Worm (Caenorhabditis elegans) whole organism, L2 larva: ENCODE data around the gene F56B3.2.

ENCODE experiments used
- C34F6.9 ChIP-seq: fragments of 150-350 bp; optimal IDR thresholded peaks from 2 replicates; lab custom pipeline; 2014; ENCODE audit warnings: missing biosample characterization, missing genetic modification characterization
- F13H6.1 ChIP-seq: sonication (generic microtip); optimal IDR thresholded peaks from 2 replicates; lab custom pipeline; 2016; ENCODE audit warnings: missing genetic modification characterization, missing compliant biosample characterization
- ZK546.5 ChIP-seq: sonication (generic microtip); optimal IDR thresholded peaks from 2 replicates; lab custom pipeline; 2017; ENCODE audit warnings: missing biosample characterization, missing genetic modification characterization
- aly-2 ChIP-seq: fragments of 150-350 bp; optimal IDR thresholded peaks from 2 replicates; lab custom pipeline; 2014; ENCODE audit warnings: missing biosample characterization, missing genetic modification characterization
- ama-1 ChIP-seq: fragments of 150-350 bp; optimal IDR thresholded peaks from 2 replicates; lab custom pipeline; 2018; ENCODE audit warnings: inconsistent platforms
- blmp-1 ChIP-seq: sonication (generic microtip); optimal IDR thresholded peaks from 2 replicates; lab custom pipeline; 2017; ENCODE audit warnings: missing genetic modification characterization, mild to moderate bottlenecking, missing compliant biosample characterization, antibody characterized with exemption, moderate library complexity; ENCODE audit not compliant: insufficient read depth
- crh-2 ChIP-seq: sonication (generic microtip); optimal IDR thresholded peaks from 2 replicates; lab custom pipeline; 2017; ENCODE audit warnings: missing biosample characterization, missing genetic modification characterization
- dmd-4 ChIP-seq: sonication (generic microtip); optimal IDR thresholded peaks from 2 replicates; lab custom pipeline; 2017; ENCODE audit warnings: missing biosample characterization, missing genetic modification characterization
- egl-27 ChIP-seq: sonication (generic microtip); optimal IDR thresholded peaks from 3 replicates; lab custom pipeline; 2017; ENCODE audit warnings: missing biosample characterization, missing genetic modification reagents, missing genetic modification characterization
- elt-1 ChIP-seq: fragments of 150-350 bp; optimal IDR thresholded peaks from 2 replicates; lab custom pipeline; 2014; ENCODE audit warnings: missing biosample characterization, missing genetic modification characterization
- elt-3 ChIP-seq: sonication (generic microtip); optimal IDR thresholded peaks from 2 replicates; lab custom pipeline; 2017; ENCODE audit warnings: missing biosample characterization, missing genetic modification characterization
- fos-1 ChIP-seq: fragments of 150-350 bp; optimal IDR thresholded peaks from 2 replicates; lab custom pipeline; 2014; ENCODE audit warnings: missing biosample characterization, missing genetic modification characterization
- lin-11 ChIP-seq: fragments of 150-350 bp; sonication (generic microtip); optimal IDR thresholded peaks from 2 replicates; lab custom pipeline; 2014; ENCODE audit warnings: missing biosample characterization, missing genetic modification characterization, inconsistent platforms, mixed read lengths
- lin-13 ChIP-seq: fragments of 150-350 bp; optimal IDR thresholded peaks from 2 replicates; lab custom pipeline; 2014; ENCODE audit warnings: missing biosample characterization, missing genetic modification reagents, missing genetic modification characterization
- lin-39 ChIP-seq: fragments of 150-350 bp; optimal IDR thresholded peaks from 2 replicates; lab custom pipeline; 2014; ENCODE audit warnings: missing biosample characterization, missing genetic modification reagents, missing genetic modification characterization
- mab-5 ChIP-seq: fragments of 150-350 bp; optimal IDR thresholded peaks from 2 replicates; lab custom pipeline; 2014; ENCODE audit warnings: missing biosample characterization, missing genetic modification characterization
- mdl-1 ChIP-seq, 2 experiments: fragments of 150-350 bp in 1 of 2; sonication (generic microtip) in 1 of 2; optimal IDR thresholded peaks; 2 replicates each; lab custom pipeline; 2017; ENCODE audit warnings: missing biosample characterization in 2 of 2, missing genetic modification characterization in 2 of 2
- nhr-11 ChIP-seq: fragments of 150-350 bp; optimal IDR thresholded peaks from 2 replicates; lab custom pipeline; 2014; ENCODE audit warnings: missing biosample characterization, missing genetic modification characterization
- nhr-129 ChIP-seq: fragments of 150-350 bp; optimal IDR thresholded peaks from 2 replicates; lab custom pipeline; 2014; ENCODE audit warnings: missing biosample characterization, missing genetic modification characterization
- nhr-21 ChIP-seq: fragments of 150-350 bp; optimal IDR thresholded peaks from 2 replicates; lab custom pipeline; 2014; ENCODE audit warnings: missing biosample characterization, missing genetic modification characterization
- nhr-6 ChIP-seq: fragments of 150-350 bp; optimal IDR thresholded peaks from 2 replicates; lab custom pipeline; 2014; ENCODE audit warnings: missing biosample characterization, missing genetic modification characterization
- sem-4 ChIP-seq: fragments of 150-350 bp; optimal IDR thresholded peaks from 2 replicates; lab custom pipeline; 2014; ENCODE audit warnings: missing biosample characterization, missing genetic modification reagents, missing genetic modification characterization
- skn-1 ChIP-seq: sonication (generic microtip); optimal IDR thresholded peaks from 2 replicates; lab custom pipeline; 2017; ENCODE audit warnings: missing biosample characterization, missing genetic modification characterization
- sma-3 ChIP-seq: sonication (generic microtip); optimal IDR thresholded peaks from 2 replicates; lab custom pipeline; 2016; ENCODE audit warnings: missing genetic modification reagents, missing genetic modification characterization, missing compliant biosample characterization
- sma-9 ChIP-seq, 2 experiments: fragments of 150-350 bp in 1 of 2; sonication (generic microtip) in 1 of 2; optimal IDR thresholded peaks; 2 replicates each; lab custom pipeline; 2014 to 2016; ENCODE audit warnings: missing genetic modification characterization in 2 of 2, mild to moderate bottlenecking in 1 of 2, missing biosample characterization in 1 of 2, missing compliant biosample characterization in 1 of 2, missing genetic modification reagents in 1 of 2, moderate library complexity in 1 of 2
- unc-39 ChIP-seq: fragments of 150-350 bp; optimal IDR thresholded peaks from 2 replicates; lab custom pipeline; 2014; ENCODE audit warnings: missing biosample characterization, missing genetic modification characterization
- unc-55 ChIP-seq: fragments of 150-350 bp; sonication (generic microtip); optimal IDR thresholded peaks from 3 replicates; lab custom pipeline; 2014; ENCODE audit warnings: missing biosample characterization, missing genetic modification reagents, missing genetic modification characterization
- zag-1 ChIP-seq: fragments of 150-350 bp; optimal IDR thresholded peaks from 2 replicates; lab custom pipeline; 2014; ENCODE audit warnings: missing biosample characterization, missing genetic modification characterization
- ztf-1 ChIP-seq: fragments of 200-800 bp; sonication (Bioruptor generic); conservative IDR thresholded peaks from 2 replicates; pipeline ENCODE4 v1.3.6; 2022; ENCODE audit warnings: missing genetic modification characterization, missing compliant biosample characterization
- ztf-4 ChIP-seq: fragments of 150-350 bp; optimal IDR thresholded peaks from 2 replicates; lab custom pipeline; 2014; ENCODE audit warnings: missing biosample characterization, missing genetic modification characterization

F56B3.2 gene

ce11 chrIV:749557-749956, 18.8 kb downstream of the F56B3.2 start:
- TF ChIP-seq blmp-1 (tag; lab: Kevin White, UChicago) (no peak), fos-1 (tag; lab: Kevin White, UChicago) (no peak), sma-9 (GFP tag; optimal IDR thresholded peaks at IDR 0.05; lab: Kevin White, UChicago) (no peak), sma-9 (tag; optimal IDR thresholded peaks at IDR 0.05; lab: Kevin White, UChicago) (no peak), elt-3 (no peak), nhr-11 (tag; lab: Kevin White, UChicago) (no peak), unc-39 (tag; lab: Kevin White, UChicago) (no peak), C34F6.9 (no peak)

ce11 chrIV:746333-746732, 22.1 kb downstream of the F56B3.2 start:
- TF ChIP-seq unc-39 (tag; lab: Kevin White, UChicago), result no peak
- TF ChIP-seq sma-9 (GFP tag; optimal IDR thresholded peaks at IDR 0.05; lab: Kevin White, UChicago), result peak; percentile 34
- TF ChIP-seq sma-9 (tag; optimal IDR thresholded peaks at IDR 0.05; lab: Kevin White, UChicago), result no peak
- TF ChIP-seq nhr-11 (tag; lab: Kevin White, UChicago), result no peak

DNA sequence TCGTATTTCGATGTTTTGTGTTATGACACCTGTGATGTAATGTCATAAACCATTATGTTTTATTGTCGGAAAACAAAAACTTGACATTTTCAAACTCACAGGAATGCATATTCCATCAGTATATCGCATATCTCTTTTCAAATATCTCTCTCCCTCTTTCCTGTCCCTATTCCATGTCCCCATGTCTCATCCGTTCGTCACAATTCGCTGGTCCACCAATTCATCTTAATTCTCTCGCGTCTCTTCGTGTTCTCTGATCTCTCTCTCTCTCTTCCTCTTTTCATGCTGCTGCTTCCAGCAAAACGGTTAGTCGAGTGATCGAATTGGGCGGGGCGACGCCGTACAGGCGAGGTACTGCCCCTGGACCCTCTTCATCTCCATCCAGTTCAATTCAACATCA, 26.6 kb downstream of the F56B3.2 start:
- TF ChIP-seq sem-4 (tag; lab: Kevin White, UChicago) (no peak), ZK546.5 (no peak), mdl-1 (tag; optimal IDR thresholded peaks at IDR 0.05; lab: Kevin White, UChicago) (no peak), ama-1 (lab: Kevin White, UChicago) (no peak), ztf-4 (tag; lab: Kevin White, UChicago) (no peak), fos-1 (tag; lab: Kevin White, UChicago) (no peak), nhr-21 (tag; lab: Kevin White, UChicago) (no peak), egl-27 (tag; lab: Kevin White, UChicago) (no peak), nhr-129 (tag; lab: Kevin White, UChicago) (no peak), sma-9 (GFP tag; optimal IDR thresholded peaks at IDR 0.05; lab: Kevin White, UChicago) (no peak), sma-9 (tag; optimal IDR thresholded peaks at IDR 0.05; lab: Kevin White, UChicago) (no peak), dmd-4 (tag; lab: Kevin White, UChicago) (no peak), skn-1 (no peak), crh-2 (tag; lab: Kevin White, UChicago) (no peak), zag-1 (no peak)

- TF ChIP-seq sma-3 (GFP tag; lab: Kevin White, UChicago), result no peak
- no peak for TF ChIP-seq lin-13
- no peak for TF ChIP-seq nhr-129 (tag; lab: Kevin White, UChicago)
- no peak for TF ChIP-seq unc-55 (GFP tag; lab: Kevin White, UChicago)
- no peak for TF ChIP-seq lin-11 (tag; lab: Kevin White, UChicago)
- peak; percentile 56 for TF ChIP-seq F13H6.1 (tag; lab: Kevin White, UChicago)
- TF ChIP-seq mab-5, result peak; percentile 93
- no peak for TF ChIP-seq fos-1 (tag; lab: Kevin White, UChicago)
- peak; percentile 13 for TF ChIP-seq sma-9 (GFP tag; optimal IDR thresholded peaks at IDR 0.05; lab: Kevin White, UChicago)
- TF ChIP-seq sma-9 (tag; optimal IDR thresholded peaks at IDR 0.05; lab: Kevin White, UChicago), result no peak
- no peak for TF ChIP-seq aly-2 (tag; lab: Kevin White, UChicago)
- no peak for TF ChIP-seq elt-1
- TF ChIP-seq, all 48 proteins: peak for 3
Measured at ce11 chrIV:740674-741073, 27.7 kb downstream of the F56B3.2 start.

ce11 chrIV:736447-736846, 31.9 kb downstream of the F56B3.2 start, which contains the start of gene kvs-5:
TSS of gene kvs-5 (plus strand) at chrIV:736747.
- TF ChIP-seq ama-1 (lab: Kevin White, UChicago), result no peak

DNA sequence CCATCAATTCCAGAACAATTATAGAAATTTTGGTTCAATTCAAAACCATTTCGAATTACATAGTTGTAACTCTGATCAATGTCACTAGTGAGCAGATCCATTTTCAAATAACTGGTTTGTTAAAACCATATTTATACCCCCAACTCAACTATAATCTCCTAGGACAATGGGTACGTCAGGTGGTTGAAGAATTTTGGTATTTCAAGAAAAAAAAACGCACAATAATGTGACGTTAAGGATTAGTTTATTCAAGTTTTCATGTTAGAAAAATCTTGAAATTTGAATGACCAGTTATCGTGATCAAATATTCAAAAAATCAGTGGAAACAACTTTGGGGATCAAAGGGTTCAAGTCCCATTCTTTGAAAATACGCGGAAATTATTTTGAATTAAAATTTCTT, 37.4 kb downstream of the F56B3.2 start, which contains the start of gene srt-24:
srt-24 (minus strand) TSS at position 101 of the 400 bp plus-strand sequence.
- no peak for TF ChIP-seq sem-4 (tag; lab: Kevin White, UChicago)
- no peak for TF ChIP-seq nhr-11 (tag; lab: Kevin White, UChicago)
- TF ChIP-seq crh-2 (tag; lab: Kevin White, UChicago), result no peak
- no peak for TF ChIP-seq unc-39 (tag; lab: Kevin White, UChicago)
- TF ChIP-seq lin-11 (tag; lab: Kevin White, UChicago), result no peak
- TF ChIP-seq nhr-129 (tag; lab: Kevin White, UChicago), result no peak
- TF ChIP-seq aly-2 (tag; lab: Kevin White, UChicago), result no peak
- TF ChIP-seq lin-39, result no peak
- no peak for TF ChIP-seq egl-27 (tag; lab: Kevin White, UChicago)
- TF ChIP-seq blmp-1 (tag; lab: Kevin White, UChicago), result no peak
- no peak for TF ChIP-seq ztf-1 (GFP tag; lab: Robert Waterston, UW)
- no peak for TF ChIP-seq C34F6.9
- no peak for TF ChIP-seq mab-5
- TF ChIP-seq nhr-6, result no peak
- TF ChIP-seq, all 48 proteins: peak for 0
